Worm (Caenorhabditis elegans): ENCODE results near the gene T22F7.3.

The T22F7.3 gene

ce11 chrIII:535266-536107, 11.6 kb upstream of the T22F7.3 start (continued):
- TF ChIP-seq ceh-91 (GFP tag; IDR thresholded peaks at IDR 0.05), result no peak
- peak; percentile 14 for TF ChIP-seq F23B12.7 (tag; optimal IDR thresholded peaks at IDR 0.05; ENCODE audit: insufficient read depth)
- TF ChIP-seq B0035.1 (tag; optimal IDR thresholded peaks at IDR 0.05), result no peak
- TF ChIP-seq chd-7 (tag; optimal IDR thresholded peaks at IDR 0.05), result peak; percentile 6
- TF ChIP-seq ztf-18 (tag; optimal IDR thresholded peaks at IDR 0.05), result peak; percentile 73
- TF ChIP-seq lag-1 (GFP tag; IDR thresholded peaks at IDR 0.05), result no peak
- no peak for TF ChIP-seq ceh-79 (tag; optimal IDR thresholded peaks at IDR 0.05)
- TF ChIP-seq let-526 (GFP tag; IDR thresholded peaks at IDR 0.05), result no peak
- TF ChIP-seq nhr-80 (tag; optimal IDR thresholded peaks at IDR 0.05), result peak; percentile 93
- 0 out of 2 replicates have a peak, but pooled peaks have one; percentile 41 for TF ChIP-seq F37B4.10 (GFP tag; IDR thresholded peaks at IDR 0.05)
- no peak for TF ChIP-seq lin-35 (GFP tag; optimal IDR thresholded peaks at IDR 0.05)
- TF ChIP-seq somi-1 (GFP tag; optimal IDR thresholded peaks at IDR 0.05), result no peak
- peak; percentile 66 for TF ChIP-seq lin-40 (tag; optimal IDR thresholded peaks at IDR 0.05)
- peak; percentile 27 for TF ChIP-seq ZK185.1 (tag; optimal IDR thresholded peaks at IDR 0.05; ENCODE audit: poor library complexity, severe bottlenecking)
- peak; percentile 69 for TF ChIP-seq B0336.3 (GFP tag; IDR thresholded peaks at IDR 0.05)
- TF ChIP-seq atf-7 (tag; optimal IDR thresholded peaks at IDR 0.05), result peak; percentile 28
- no peak for TF ChIP-seq hsf-1 (GFP tag; IDR thresholded peaks at IDR 0.05)
- TF ChIP-seq nhr-90 (tag; optimal IDR thresholded peaks at IDR 0.05), result peak; percentile 59
- TF ChIP-seq ztf-26 (tag; optimal IDR thresholded peaks at IDR 0.05), result peak; percentile 34
- peak; percentile 59; the same call in 1 of the 2 replicates for TF ChIP-seq lin-26 (GFP tag; IDR thresholded peaks at IDR 0.05)
- TF ChIP-seq tbp1 (GFP tag; optimal IDR thresholded peaks at IDR 0.05), result peak; percentile 93
- no peak for TF ChIP-seq madf-3 (GFP tag; IDR thresholded peaks at IDR 0.05)
- no peak for TF ChIP-seq attf-5 (GFP tag; optimal IDR thresholded peaks at IDR 0.05)
- no peak for TF ChIP-seq C06A6.2 (GFP tag; conservative IDR thresholded peaks at IDR 0.05)
- TF ChIP-seq pbrm-1 (GFP tag; IDR thresholded peaks at IDR 0.05), result peak; percentile 59
- TF ChIP-seq T07F8.4 (tag; optimal IDR thresholded peaks at IDR 0.05), result peak; percentile 43
- TF ChIP-seq ama-1 (optimal IDR thresholded peaks at IDR 0.05), result no peak
- peak in 1 of 2 experiments; percentile 21 for TF ChIP-seq ama-1 (GFP tag; optimal IDR thresholded peaks at IDR 0.05)
- peak; percentile 49; the same call in 1 of the 2 replicates for TF ChIP-seq zfh-2 (GFP tag; conservative IDR thresholded peaks at IDR 0.05)
- no peak for TF ChIP-seq Y79H2A.3 (GFP tag; conservative IDR thresholded peaks at IDR 0.05)
- TF ChIP-seq mcd-1 (GFP tag; IDR thresholded peaks at IDR 0.05), result peak; percentile 63
- TF ChIP-seq snpc-1.3 (tag; optimal IDR thresholded peaks at IDR 0.05; ENCODE audit: insufficient read depth), result peak; percentile 32
- TF ChIP-seq C17E4.6 (GFP tag; IDR thresholded peaks at IDR 0.05), result no peak
- 0 out of 2 replicates have a peak, but pooled peaks have one; percentile 29 for TF ChIP-seq D2030.7 (GFP tag; IDR thresholded peaks at IDR 0.05)
- TF ChIP-seq hmg-1.2 (GFP tag; IDR thresholded peaks at IDR 0.05), result peak; percentile 85
- peak; percentile 76 for TF ChIP-seq dox-1 (GFP tag; IDR thresholded peaks at IDR 0.05)
- no peak for TF ChIP-seq F57A8.1 (GFP tag; optimal IDR thresholded peaks at IDR 0.05)
- TF ChIP-seq egl-44 (GFP tag; IDR thresholded peaks at IDR 0.05), result 0 out of 2 replicates have a peak, but pooled peaks have one; percentile 30
- TF ChIP-seq rpc-1 (optimal IDR thresholded peaks at IDR 0.05), result peak; percentile 61
- TF ChIP-seq rpc-1 (tag; optimal IDR thresholded peaks at IDR 0.05), result peak; percentile 81
- TF ChIP-seq F22D6.2 (tag; optimal IDR thresholded peaks at IDR 0.05), result no peak
